Worm (Caenorhabditis elegans) whole organism, dauer: Measurements from ENCODE around the gene acbp-4.

Experiments
- unc-62 ChIP-seq: sonication (generic microtip); optimal IDR thresholded peaks from 2 replicates; lab custom pipeline; 2017; ENCODE audit warnings: missing biosample characterization, missing genetic modification reagents, missing genetic modification characterization

Gene acbp-4

DNA sequence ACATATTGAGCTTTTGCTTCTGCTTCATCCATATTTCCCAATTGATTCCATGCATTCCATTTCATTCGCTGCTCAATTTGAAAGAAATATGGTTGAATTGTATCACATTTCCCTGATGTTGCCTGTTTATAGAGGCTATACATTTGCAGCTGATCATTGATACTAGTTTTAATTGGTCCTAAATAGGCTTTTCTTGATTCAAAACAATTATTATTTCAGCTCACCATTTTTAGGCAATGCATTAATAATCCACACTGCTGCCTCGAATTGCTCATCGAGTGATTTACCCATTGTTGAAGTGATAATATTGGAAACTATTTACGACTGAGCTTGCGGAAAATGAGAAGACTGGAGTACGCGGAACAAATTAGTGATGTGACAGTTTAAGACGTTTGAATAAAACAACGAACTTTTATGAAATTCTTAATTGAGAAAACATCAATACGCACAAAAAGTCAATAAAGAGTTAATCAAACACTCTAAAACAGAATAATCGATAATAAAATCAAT lies at the start of gene acbp-4:
acbp-4 (minus strand) TSS at position 510 of the 510 bp plus-strand sequence.
- TF ChIP-seq unc-62 (GFP tag; lab: Kevin White, UChicago): no peak

DNA sequence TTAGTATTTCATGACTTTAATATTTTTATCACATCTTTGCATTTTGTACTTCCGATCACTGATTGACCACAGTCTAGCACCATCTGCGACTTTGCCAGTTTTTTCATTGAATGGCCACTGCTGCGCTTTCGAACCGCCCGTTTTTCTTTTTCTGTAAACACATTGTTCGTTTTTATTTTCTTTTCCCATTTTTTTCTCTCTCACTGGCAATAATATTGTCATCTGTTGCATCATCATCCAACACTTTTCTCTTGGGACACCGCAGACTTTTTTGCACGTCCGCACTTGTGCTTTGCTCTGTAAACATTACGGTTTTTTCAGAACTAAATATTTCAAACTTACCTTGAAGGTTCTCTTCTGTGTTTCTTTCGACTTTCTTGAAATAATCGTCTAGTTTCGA lies 49.7 kb upstream of the acbp-4 start:
- TF ChIP-seq unc-62 (GFP tag; lab: Kevin White, UChicago): no peak

DNA sequence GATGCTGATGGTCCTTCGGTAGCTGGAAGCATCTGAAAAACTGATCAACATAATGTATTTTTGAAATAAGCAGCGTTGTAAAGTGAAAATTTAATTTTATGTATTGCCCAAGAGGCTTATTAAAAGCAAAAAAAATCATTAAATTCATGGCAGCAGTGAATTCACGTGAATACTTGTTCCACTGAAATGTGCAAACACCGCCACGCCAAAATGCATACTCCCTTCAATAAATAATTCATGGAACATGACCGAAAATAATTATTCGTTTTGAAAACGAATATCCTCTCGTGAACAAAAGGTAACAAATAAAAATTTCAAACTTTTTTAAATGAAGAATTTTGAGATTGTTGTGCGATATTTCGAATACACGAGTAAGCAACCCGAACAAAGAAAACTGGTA lies 48.4 kb upstream of the acbp-4 start, which contains the start of gene F08F8.10:
F08F8.10 (minus strand) TSS at position 38 of the 400 bp plus-strand sequence.
- TF ChIP-seq unc-62 (GFP tag; lab: Kevin White, UChicago): no peak

DNA sequence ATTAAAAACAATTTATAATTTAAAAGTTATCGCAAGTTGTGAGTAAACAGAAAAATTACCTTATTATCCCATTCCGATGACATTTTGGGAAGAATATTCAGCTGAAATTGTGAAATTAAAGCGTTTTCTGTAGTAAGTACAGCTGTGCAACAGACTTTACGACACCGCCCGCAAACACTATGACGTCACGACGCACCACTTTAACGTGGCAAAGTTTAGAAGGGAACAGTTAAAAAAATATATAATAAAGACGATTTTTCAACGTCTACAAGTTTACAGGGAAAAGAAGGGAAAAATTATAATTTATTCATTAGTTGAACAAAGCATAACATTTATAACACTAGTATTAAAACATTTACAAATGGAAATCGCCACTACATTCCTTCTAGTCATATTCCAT lies 45.0 kb upstream of the acbp-4 start, which contains the start of gene F08F8.9:
F08F8.9 (minus strand) TSS at position 101 of the 400 bp plus-strand sequence.
- no peak for TF ChIP-seq unc-62 (GFP tag; lab: Kevin White, UChicago)

DNA sequence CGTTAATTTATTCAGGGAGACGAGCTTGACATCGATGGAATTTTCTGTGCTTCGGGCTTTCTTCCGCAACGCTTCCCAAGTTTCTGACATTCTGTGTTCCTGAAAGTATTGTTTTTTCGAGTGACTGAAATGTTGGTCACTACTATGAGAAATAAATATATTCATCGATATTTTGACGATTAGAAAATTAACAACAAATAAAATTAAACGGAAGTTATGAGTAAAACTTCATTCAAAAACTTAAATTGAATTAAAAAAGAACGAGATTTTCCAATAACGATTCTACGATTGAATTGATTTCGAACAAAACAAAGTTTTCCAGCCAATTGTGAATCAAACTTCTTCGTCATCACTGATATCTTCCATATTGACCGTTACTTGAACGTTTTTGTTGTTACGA lies 40.2 kb upstream of the acbp-4 start, which contains the start of gene gos-28:
gos-28 (minus strand) TSS at position 101 of the 400 bp plus-strand sequence.
- TF ChIP-seq unc-62 (GFP tag; lab: Kevin White, UChicago): no peak

DNA sequence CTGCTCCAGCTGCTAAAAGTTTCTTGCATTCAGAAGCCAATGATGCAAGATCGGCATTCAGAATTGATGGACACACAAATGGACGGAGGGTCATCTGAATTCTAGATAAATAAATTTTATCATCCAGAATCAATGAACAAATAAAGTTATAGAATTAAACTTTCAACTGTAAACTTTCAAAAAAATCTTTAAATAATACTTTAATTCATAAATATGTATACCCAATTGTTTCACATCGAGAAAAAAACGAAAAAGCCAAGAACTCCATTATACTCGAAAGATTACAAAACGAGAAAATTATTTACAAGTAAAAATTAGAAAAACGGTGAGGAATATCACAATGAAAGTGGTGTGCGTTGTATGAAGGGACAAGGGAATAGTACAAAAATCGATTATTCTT lies 38.1 kb upstream of the acbp-4 start, which contains the start of gene F08F8.7:
F08F8.7 (minus strand) TSS at position 101 of the 400 bp plus-strand sequence.
- no peak for TF ChIP-seq unc-62 (GFP tag; lab: Kevin White, UChicago)

DNA sequence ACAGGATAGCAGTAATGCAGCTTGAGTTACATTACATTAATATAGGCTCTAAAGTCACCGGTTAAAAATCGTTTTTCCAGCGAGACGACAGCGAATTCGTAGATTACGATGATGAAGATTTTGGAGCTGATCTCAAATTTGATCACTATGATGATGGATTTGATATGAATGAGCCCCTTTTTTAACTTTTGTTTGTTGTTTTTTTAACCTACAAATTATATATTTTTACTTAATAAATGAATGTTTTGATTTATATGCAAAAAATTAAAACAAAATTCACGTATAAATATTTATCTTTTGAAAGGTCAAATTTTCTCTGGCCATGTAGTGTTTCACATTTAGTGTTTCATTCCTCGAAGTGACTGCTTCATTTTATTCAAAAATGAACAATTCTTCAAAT lies 34.5 kb upstream of the acbp-4 start, which contains the start of gene F08F8.6:
F08F8.6 (plus strand) TSS at position 301 of the 400 bp plus-strand sequence.
- no peak for TF ChIP-seq unc-62 (GFP tag; lab: Kevin White, UChicago)

DNA sequence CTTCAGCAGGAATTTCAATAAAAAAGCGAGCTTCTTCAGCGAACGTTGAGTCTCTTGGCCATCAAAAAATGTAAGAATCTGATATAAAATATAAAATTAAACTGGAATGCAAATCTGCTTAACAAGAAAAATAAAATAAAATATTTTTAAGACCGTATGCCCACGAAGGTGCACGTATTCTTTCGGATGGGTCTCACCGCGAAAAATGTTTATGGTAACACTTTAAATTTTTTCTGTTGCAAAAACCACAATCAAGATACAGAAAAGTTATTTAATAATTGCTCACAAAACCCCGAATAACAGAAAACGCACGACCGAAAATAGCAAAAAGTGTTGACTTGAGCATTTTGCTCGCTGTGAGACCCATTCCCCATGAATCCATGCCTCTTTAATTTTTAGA lies 30.2 kb upstream of the acbp-4 start:
- no peak for TF ChIP-seq unc-62 (GFP tag; lab: Kevin White, UChicago)

DNA sequence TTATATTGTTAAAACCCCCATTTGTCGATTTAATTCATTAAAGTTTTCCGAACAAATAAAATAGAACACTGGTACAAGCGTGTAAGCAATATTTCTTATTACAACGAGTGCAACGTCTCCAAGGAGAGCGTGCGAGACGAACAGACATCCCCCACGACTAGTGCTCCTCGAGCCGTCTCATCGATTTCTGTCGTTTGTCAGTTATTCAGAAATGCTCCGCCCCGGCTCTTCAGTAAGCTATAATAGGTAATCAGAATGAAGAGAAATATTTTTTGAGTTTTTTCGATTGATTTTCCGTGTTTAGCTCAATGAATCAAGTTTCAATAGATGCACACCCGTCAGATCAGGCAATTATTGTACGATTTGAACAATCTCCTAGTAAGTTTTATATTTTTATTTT lies 29.8 kb upstream of the acbp-4 start, which contains the start of gene kap-1:
kap-1 (plus strand) TSS at position 143 of the 400 bp plus-strand sequence.
- TF ChIP-seq unc-62 (GFP tag; lab: Kevin White, UChicago): no peak

DNA sequence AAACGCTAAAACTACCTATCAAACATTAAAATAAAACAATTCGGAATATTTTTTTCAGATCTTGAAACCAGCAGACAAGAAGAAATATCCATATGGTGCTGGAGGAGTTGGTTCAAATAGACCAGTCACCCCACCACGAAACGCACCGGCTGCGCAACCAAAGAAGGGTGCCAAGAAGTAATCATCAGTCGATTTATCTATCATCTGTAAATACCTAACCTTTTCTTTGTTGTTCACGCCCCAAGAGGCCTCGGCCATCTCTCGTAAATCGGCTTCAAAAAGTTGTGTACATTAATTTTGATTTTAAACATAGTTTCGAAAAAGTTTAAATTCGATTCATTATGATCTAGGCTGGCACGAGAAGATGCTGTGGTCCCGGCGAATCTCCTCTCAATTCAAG lies 29.1 kb upstream of the acbp-4 start:
- TF ChIP-seq unc-62 (GFP tag; lab: Kevin White, UChicago): no peak

DNA sequence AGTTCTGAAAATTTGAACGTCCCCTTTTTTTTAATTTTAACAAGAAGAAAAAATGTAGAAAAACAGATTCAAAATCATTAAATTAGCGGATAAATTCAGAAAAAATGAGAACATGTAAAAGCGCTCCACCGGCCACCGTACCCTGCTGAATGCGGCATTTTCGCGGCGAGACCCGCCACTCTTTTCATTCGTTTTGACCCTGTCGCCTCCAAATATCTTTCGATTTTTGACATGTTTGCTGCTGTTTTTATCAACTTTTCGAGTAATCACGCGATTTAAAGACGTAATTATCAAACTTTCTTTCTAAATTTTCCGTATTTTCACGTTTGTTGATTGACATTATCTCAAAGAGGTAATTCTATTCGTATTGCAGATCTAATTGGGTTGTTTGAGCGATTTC lies 27.3 kb upstream of the acbp-4 start, which contains the start of gene gsp-2:
gsp-2 (plus strand) TSS at position 374 of the 400 bp plus-strand sequence.
- no peak for TF ChIP-seq unc-62 (GFP tag; lab: Kevin White, UChicago)

DNA sequence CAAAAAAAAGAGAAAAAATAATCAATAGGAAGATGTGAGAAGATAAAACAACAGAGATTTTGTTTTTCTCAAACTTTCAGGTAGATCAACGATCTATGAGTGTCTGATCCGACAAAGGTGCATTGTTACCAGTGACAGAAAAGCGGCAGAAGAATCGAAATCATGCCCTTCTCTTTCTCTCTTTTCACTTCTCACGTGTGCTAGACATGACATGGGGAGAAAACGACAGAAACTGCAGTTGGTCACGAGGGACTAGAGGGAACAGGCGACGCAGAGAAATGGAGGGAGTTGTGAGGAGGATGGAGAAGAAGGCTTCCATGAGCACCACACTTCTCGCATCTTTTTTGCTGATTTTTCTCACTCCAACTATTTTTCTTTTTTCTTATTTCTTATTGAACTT lies 26.3 kb upstream of the acbp-4 start, which contains the start of gene F56C9.10:
F56C9.10 (minus strand) TSS at position 97 of the 400 bp plus-strand sequence.
- TF ChIP-seq unc-62 (GFP tag; lab: Kevin White, UChicago): no peak

DNA sequence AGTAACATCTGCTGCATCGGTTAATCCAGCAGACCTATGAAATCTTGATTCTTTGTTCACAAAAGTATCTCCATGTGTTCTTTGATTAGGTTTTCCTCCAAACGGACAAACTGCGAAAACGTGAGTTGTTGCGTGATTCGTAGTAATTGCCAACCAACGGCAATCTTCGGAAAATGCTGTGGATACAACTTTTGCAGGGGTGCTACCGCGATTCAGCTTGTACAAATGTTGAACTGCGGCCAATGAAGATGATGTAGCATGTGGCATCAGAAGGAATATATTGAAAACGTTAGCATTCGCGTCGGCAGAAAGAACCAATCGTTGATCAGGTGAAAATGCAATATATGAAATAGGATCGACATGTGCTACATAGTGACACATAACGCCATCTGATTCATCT lies 22.8 kb upstream of the acbp-4 start:
- no peak for TF ChIP-seq unc-62 (GFP tag; lab: Kevin White, UChicago)

DNA sequence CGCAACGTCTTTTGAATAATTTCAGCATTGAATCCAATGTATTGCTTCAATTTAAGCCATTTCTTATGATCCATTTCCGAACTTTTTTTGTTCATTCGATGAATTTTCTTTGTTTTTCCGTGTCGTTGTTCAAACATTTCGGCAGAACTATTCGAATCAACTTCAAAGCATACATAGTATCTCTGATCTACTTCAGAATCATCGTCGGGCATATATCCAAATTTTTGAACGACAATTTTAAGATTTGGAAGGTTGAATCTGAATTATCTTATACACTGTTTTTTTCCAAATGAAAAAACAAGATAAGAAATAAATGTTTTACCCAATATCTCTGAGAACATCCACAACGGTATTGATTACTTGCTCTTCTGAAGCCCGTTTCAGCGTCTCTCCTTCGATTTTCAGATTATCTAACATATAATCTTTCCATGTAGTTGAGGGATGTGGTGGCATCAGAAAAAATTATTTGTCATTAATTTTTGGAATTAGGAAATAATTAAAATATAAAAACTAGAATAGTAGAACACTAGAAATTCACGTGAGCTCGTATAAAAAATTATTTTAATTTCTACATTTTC lies 20.3 kb upstream of the acbp-4 start, which contains the start of gene lab-2:
lab-2 (minus strand) TSS at position 453 of the 578 bp plus-strand sequence.
- no peak for TF ChIP-seq unc-62 (GFP tag; lab: Kevin White, UChicago)

DNA sequence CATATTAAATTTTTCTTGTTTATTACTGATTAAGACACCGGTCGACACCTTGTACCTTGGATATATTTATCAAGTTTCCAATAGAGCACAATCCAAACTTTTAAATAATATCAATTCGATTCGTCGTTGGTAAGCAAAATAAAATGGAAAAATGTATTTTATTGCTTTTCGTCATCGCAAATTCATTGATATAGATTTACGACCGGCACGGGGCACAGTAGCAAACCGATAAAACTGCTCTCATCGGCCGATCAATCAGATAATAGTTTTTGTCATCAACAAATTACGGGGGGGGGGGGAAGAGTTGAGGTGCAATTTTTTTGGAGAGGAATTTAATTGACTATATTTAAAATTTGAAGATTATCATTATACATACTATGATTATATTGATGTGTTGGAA lies 14.4 kb upstream of the acbp-4 start:
- no peak for TF ChIP-seq unc-62 (GFP tag; lab: Kevin White, UChicago)

DNA sequence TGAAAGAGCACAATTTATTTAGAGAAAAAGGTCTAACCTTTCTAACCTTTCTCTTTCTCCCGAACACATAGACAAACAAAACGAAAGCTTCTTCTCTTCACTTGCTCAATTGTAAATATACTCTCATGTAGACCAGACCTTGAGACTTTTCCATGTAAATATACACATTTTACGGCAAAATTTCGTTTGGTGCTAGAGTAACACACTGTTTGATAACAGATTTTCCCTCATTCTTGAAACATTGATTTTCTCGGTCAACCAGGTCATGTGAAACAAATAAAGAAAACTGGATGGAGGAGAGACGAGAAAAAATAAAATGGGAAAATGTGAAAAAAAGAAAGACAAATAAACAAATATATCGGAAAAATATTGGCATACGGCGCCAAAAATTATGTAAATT lies 13.1 kb upstream of the acbp-4 start:
- no peak for TF ChIP-seq unc-62 (GFP tag; lab: Kevin White, UChicago)

DNA sequence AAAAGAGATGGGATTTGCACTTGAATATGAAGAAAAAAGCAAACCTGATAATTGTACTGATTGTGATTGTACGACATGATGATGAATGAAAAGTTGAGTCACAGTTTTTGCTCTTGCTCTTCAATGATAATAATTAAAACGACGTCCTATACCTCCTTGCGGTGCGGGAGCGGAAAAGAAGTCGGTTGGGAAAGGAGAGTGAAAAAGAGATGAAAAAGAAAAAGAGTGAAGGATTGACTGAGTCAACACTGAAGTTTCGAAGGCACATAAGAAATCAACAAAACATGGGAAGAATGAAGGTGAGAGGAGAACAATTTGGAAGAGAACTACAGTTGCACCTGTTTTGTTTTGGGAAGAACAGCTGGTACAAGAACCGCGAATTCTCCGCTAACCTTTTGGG lies 10.5 kb upstream of the acbp-4 start, which contains the start of gene F56C9.8:
F56C9.8 (minus strand) TSS at position 120 of the 400 bp plus-strand sequence.
- TF ChIP-seq unc-62 (GFP tag; lab: Kevin White, UChicago): no peak
